Worm (Caenorhabditis elegans): ENCODE measurements around the gene zig-8.

zig-8 gene

DNA sequence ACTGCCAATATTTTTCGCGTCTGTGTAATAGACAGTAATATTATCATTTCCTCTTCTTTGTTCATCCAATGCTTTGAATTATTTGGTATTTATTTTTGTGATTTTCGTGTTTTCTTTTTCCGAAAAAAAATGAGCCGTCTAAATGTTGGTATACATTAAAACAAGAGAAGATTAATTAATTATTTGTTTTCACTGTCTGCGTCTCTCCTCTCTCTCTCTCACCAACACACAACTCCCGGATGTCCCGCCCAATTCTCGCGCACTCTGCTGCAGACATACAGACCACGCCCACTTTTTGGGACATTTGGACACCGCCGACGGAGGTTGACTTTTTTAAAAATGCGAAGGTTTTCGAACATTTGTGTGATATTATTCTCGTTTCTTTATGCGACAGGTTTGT lies at the start of gene zig-8:
Gene zig-8 (plus strand): TSS at position 301 of the 400 bp plus-strand sequence.
- TF ChIP-seq lin-14 (GFP tag; optimal IDR thresholded peaks at IDR 0.05) (no peak), efl-1 (optimal IDR thresholded peaks at IDR 0.05) (no peak), efl-1 (GFP tag; optimal IDR thresholded peaks at IDR 0.05 in 1 of 2) (peak in 1 of 2 experiments; percentile 66), unc-86 (tag; optimal IDR thresholded peaks at IDR 0.05) (peak; percentile 37)

DNA sequence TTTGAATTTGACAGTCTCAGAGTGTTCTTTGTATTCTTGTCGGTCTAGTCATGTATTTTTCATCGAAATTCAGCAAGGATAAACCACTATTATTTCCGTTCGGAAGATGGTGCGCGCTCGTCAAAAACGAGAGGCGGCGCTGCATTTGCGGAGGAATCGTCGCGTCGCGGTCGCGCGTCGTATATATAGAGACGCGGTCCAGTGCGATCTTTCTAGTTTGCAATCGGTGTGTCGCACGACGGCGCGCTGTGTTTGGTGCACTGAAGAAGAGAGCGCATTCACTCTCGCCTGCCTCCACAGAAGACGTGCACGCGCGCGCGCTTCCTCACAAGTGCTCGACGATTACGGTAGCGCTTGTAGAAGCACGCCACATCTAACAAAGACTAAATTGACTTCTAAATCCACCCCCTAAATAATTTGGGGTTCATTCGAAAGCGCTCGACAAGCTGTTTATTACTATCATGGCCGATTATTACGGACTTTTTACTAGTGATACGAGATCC lies 49.0 kb upstream of the zig-8 start, which contains the start of gene Y39E4B.6:
Gene Y39E4B.6 (plus strand): TSS at position 209 of the 503 bp plus-strand sequence.
- peak; percentile 96 for TF ChIP-seq lin-13 (GFP tag; optimal IDR thresholded peaks at IDR 0.05)
- no peak for TF ChIP-seq unc-30 (tag; optimal IDR thresholded peaks at IDR 0.05)
- peak; percentile 28 for TF ChIP-seq ces-1 (GFP tag; optimal IDR thresholded peaks at IDR 0.05)
- TF ChIP-seq pag-3 (tag; optimal IDR thresholded peaks at IDR 0.05; ENCODE audit: borderline replicate concordance, insufficient read depth): no peak
- peak; percentile 100 for TF ChIP-seq nhr-71 (tag; optimal IDR thresholded peaks at IDR 0.05)
- TF ChIP-seq efl-3 (GFP tag; optimal IDR thresholded peaks at IDR 0.05): peak; percentile 28
- TF ChIP-seq swsn-7 (tag; optimal IDR thresholded peaks at IDR 0.05): peak; percentile 99
- peak; percentile 100 for TF ChIP-seq lin-14 (GFP tag; optimal IDR thresholded peaks at IDR 0.05)
- TF ChIP-seq lin-39 (tag; optimal IDR thresholded peaks at IDR 0.05): peak; percentile 82
- peak; percentile 77 to 81 (median 79) for TF ChIP-seq dpl-1 (GFP tag; optimal IDR thresholded peaks at IDR 0.05)
- peak; percentile 54 for TF ChIP-seq pqm-1 (tag; optimal IDR thresholded peaks at IDR 0.05)
- peak; percentile 96 for TF ChIP-seq isw-1 (GFP tag; IDR thresholded peaks at IDR 0.05)
- TF ChIP-seq nhr-11 (tag; optimal IDR thresholded peaks at IDR 0.05): peak; percentile 78
- peak; percentile 95 for TF ChIP-seq fos-1 (tag; optimal IDR thresholded peaks at IDR 0.05)
- peak; percentile 73 for TF ChIP-seq nhr-76 (tag; optimal IDR thresholded peaks at IDR 0.05)
- peak; percentile 63 for TF ChIP-seq ceh-63 (GFP tag; optimal IDR thresholded peaks at IDR 0.05)
- peak; percentile 99 for TF ChIP-seq nhr-85 (tag)
- TF ChIP-seq mdl-1 (tag; optimal IDR thresholded peaks at IDR 0.05): peak in 1 of 2 experiments; percentile 88
- TF ChIP-seq ceh-90 (tag; optimal IDR thresholded peaks at IDR 0.05): peak; percentile 49
- peak; percentile 92 for TF ChIP-seq sup-37 (GFP tag; optimal IDR thresholded peaks at IDR 0.05)
- TF ChIP-seq elt-2 (tag; optimal IDR thresholded peaks at IDR 0.05): peak; percentile 65
- peak; percentile 82 for TF ChIP-seq nhr-237 (tag; optimal IDR thresholded peaks at IDR 0.05)
- TF ChIP-seq irx-1 (tag; optimal IDR thresholded peaks at IDR 0.05): peak; percentile 94
- TF ChIP-seq lsy-2 (tag; optimal IDR thresholded peaks at IDR 0.05): peak; percentile 92 to 96
- peak in 1 of 2 experiments; percentile 89 for TF ChIP-seq ztf-11 (tag; optimal IDR thresholded peaks at IDR 0.05)
- TF ChIP-seq pax-3 (tag; optimal IDR thresholded peaks at IDR 0.05): peak; percentile 98
- peak; percentile 81 for TF ChIP-seq snpc-4 (tag; optimal IDR thresholded peaks at IDR 0.05)
- TF ChIP-seq skn-1 (tag; optimal IDR thresholded peaks at IDR 0.05): peak; percentile 80
- no peak for TF ChIP-seq hlh-4 (tag; optimal IDR thresholded peaks at IDR 0.05)
- TF ChIP-seq unc-62 (GFP tag; optimal IDR thresholded peaks at IDR 0.05): no peak
- TF ChIP-seq unc-98 (GFP tag; IDR thresholded peaks at IDR 0.05): peak; percentile 83
- TF ChIP-seq nhr-20 (tag; optimal IDR thresholded peaks at IDR 0.05): peak; percentile 100
- TF ChIP-seq Y116A8C.19 (tag; optimal IDR thresholded peaks at IDR 0.05; ENCODE audit: borderline replicate concordance): no peak
- TF ChIP-seq ceh-88 (GFP tag; IDR thresholded peaks at IDR 0.05): peak; percentile 98
- peak; percentile 98 for TF ChIP-seq fkh-10 (GFP tag; optimal IDR thresholded peaks at IDR 0.05)
- peak; percentile 46 for TF ChIP-seq C34B4.2 (tag; optimal IDR thresholded peaks at IDR 0.05)
- peak; percentile 99 for TF ChIP-seq nhr-47 (tag; optimal IDR thresholded peaks at IDR 0.05)
- TF ChIP-seq egl-13 (tag; optimal IDR thresholded peaks at IDR 0.05): peak; percentile 98
- TF ChIP-seq sptf-1 (tag; optimal IDR thresholded peaks at IDR 0.05): no peak
- peak; percentile 100 for TF ChIP-seq fkh-8 (tag; optimal IDR thresholded peaks at IDR 0.05)
- peak; percentile 64 for TF ChIP-seq F16B12.6 (tag; optimal IDR thresholded peaks at IDR 0.05)
- no peak for TF ChIP-seq nhr-28 (tag; optimal IDR thresholded peaks at IDR 0.05)
- peak; percentile 84 for TF ChIP-seq ztf-4 (tag; optimal IDR thresholded peaks at IDR 0.05)
- peak; percentile 80 for TF ChIP-seq lin-15B (tag; optimal IDR thresholded peaks at IDR 0.05)
- peak; percentile 94 for TF ChIP-seq mab-9 (GFP tag; IDR thresholded peaks at IDR 0.05)
- TF ChIP-seq lin-35 (GFP tag; optimal IDR thresholded peaks at IDR 0.05): peak; percentile 85 to 92
- peak; percentile 97 for TF ChIP-seq jun-1 (tag; optimal IDR thresholded peaks at IDR 0.05)
- peak; percentile 96 for TF ChIP-seq nhr-90 (tag; optimal IDR thresholded peaks at IDR 0.05; ENCODE audit: poor library complexity)
